Worm (Caenorhabditis elegans): Measurements from ENCODE around the gene pals-21.
A peak's percentile ranks its signal among the peaks of the same experiment; 100 is the strongest.

The pals-21 gene

ce11 chrIII:1418709-1419108 is 38.3 kb upstream of the pals-21 start (continued):
- peak; percentile 14 for TF ChIP-seq pqm-1 (tag; optimal IDR thresholded peaks at IDR 0.05)
- TF ChIP-seq aly-2 (tag; optimal IDR thresholded peaks at IDR 0.05) = no peak
- TF ChIP-seq vab-7 (GFP tag; IDR thresholded peaks at IDR 0.05) = peak; percentile 45; the same call in 1 of the 2 replicates
- TF ChIP-seq ctbp-1 (GFP tag; IDR thresholded peaks at IDR 0.05) = peak; percentile 68
- peak; percentile 72; the same call in 1 of the 2 replicates for TF ChIP-seq saeg-2 (GFP tag; IDR thresholded peaks at IDR 0.05)
- TF ChIP-seq ZK546.5 (tag; optimal IDR thresholded peaks at IDR 0.05) = peak; percentile 51 to 94
- TF ChIP-seq R02D3.7 (tag; optimal IDR thresholded peaks at IDR 0.05) = no peak
- peak; percentile 13 for TF ChIP-seq nhr-237 (tag; optimal IDR thresholded peaks at IDR 0.05)
- peak; percentile 34 for TF ChIP-seq fkh-10 (GFP tag; optimal IDR thresholded peaks at IDR 0.05)
- peak; percentile 74 for TF ChIP-seq nhr-25 (tag; optimal IDR thresholded peaks at IDR 0.05; ENCODE audit: borderline replicate concordance, insufficient read depth)
- peak; percentile 20; the same call in 1 of the 2 replicates for TF ChIP-seq lin-1 (GFP tag; IDR thresholded peaks at IDR 0.05)
- TF ChIP-seq lin-13 (GFP tag; optimal IDR thresholded peaks at IDR 0.05) = peak; percentile 78
- peak; percentile 82 for TF ChIP-seq mxl-3 (GFP tag; optimal IDR thresholded peaks at IDR 0.05)
- no peak for TF ChIP-seq fos-1 (tag; optimal IDR thresholded peaks at IDR 0.05)
- 0 out of 2 replicates have a peak, but pooled peaks have one; percentile 64 for TF ChIP-seq dmd-9 (GFP tag; IDR thresholded peaks at IDR 0.05)
- no peak for TF ChIP-seq lin-39 (tag; optimal IDR thresholded peaks at IDR 0.05)
- TF ChIP-seq daf-16 (GFP tag; optimal IDR thresholded peaks at IDR 0.05) = peak; percentile 38 to 51
- TF ChIP-seq daf-16 (tag; optimal IDR thresholded peaks at IDR 0.05) = peak; percentile 48
- peak; percentile 84 for TF ChIP-seq T26A8.4 (GFP tag; IDR thresholded peaks at IDR 0.05)
- no peak for TF ChIP-seq tag-97 (GFP tag; IDR thresholded peaks at IDR 0.05)
- no peak for TF ChIP-seq attf-4 (tag; optimal IDR thresholded peaks at IDR 0.05)
- peak; percentile 58 for TF ChIP-seq unc-130 (GFP tag; optimal IDR thresholded peaks at IDR 0.05)
- no peak for TF ChIP-seq daf-19 (GFP tag; conservative IDR thresholded peaks at IDR 0.05)
- peak; percentile 87 for TF ChIP-seq nhr-42 (GFP tag; IDR thresholded peaks at IDR 0.05)
- 0 out of 4 replicates have a peak, but pooled peaks of 1 of the 2 experiments have one; percentile 34 for TF ChIP-seq madf-5 (GFP tag; IDR thresholded peaks at IDR 0.05)

- TF ChIP-seq aly-2 (tag; optimal IDR thresholded peaks at IDR 0.05) (no peak), Y5F2A.4 (GFP tag; optimal IDR thresholded peaks at IDR 0.05) (no peak), F37D6.2 (tag; optimal IDR thresholded peaks at IDR 0.05) (no peak), aha-1 (tag) (peak; percentile 87), daf-8 (GFP tag; IDR thresholded peaks at IDR 0.05) (no peak)
These were observed 36.7 kb upstream of the pals-21 start, which contains the start of gene elc-1 for ce11 chrIII:1417090-1417489. elc-1 (minus strand) TSS chrIII:1417190.

- TF ChIP-seq ceh-44 (GFP tag; IDR thresholded peaks at IDR 0.05) = no peak
- TF ChIP-seq aha-1 (tag) = no peak
- TF ChIP-seq lin-38 (GFP tag; IDR thresholded peaks at IDR 0.05) = peak; percentile 61
These were observed 36.1 kb upstream of the pals-21 start for ce11 chrIII:1416571-1416970.

- TF ChIP-seq ama-1 (optimal IDR thresholded peaks at IDR 0.05) (peak; percentile 13), hlh-30 (tag; optimal IDR thresholded peaks at IDR 0.05; ENCODE audit: insufficient read depth) (no peak), daf-12 (tag; optimal IDR thresholded peaks at IDR 0.05) (no peak), sdz-12 (GFP tag; optimal IDR thresholded peaks at IDR 0.05) (no peak), daf-16 (GFP tag; optimal IDR thresholded peaks at IDR 0.05) (no peak), daf-16 (tag; optimal IDR thresholded peaks at IDR 0.05) (peak; percentile 18), fos-1 (tag; optimal IDR thresholded peaks at IDR 0.05) (no peak), ctbp-1 (GFP tag; IDR thresholded peaks at IDR 0.05) (no peak), nhr-28 (tag; optimal IDR thresholded peaks at IDR 0.05) (peak; percentile 20), dmd-6 (GFP tag; IDR thresholded peaks at IDR 0.05) (no peak), T20F7.1 (GFP tag; optimal IDR thresholded peaks at IDR 0.05) (peak; percentile 14), F44E2.7 (GFP tag; IDR thresholded peaks at IDR 0.05) (no peak), mxl-2 (GFP tag; conservative IDR thresholded peaks at IDR 0.05) (no peak), pqm-1 (tag; optimal IDR thresholded peaks at IDR 0.05) (peak; percentile 66), F26F4.8 (GFP tag; conservative IDR thresholded peaks at IDR 0.05) (no peak), lin-13 (GFP tag; optimal IDR thresholded peaks at IDR 0.05) (no peak), mdt-29 (GFP tag; IDR thresholded peaks at IDR 0.05) (no peak), ceh-44 (GFP tag; IDR thresholded peaks at IDR 0.05) (no peak)
These were observed 33.6 kb upstream of the pals-21 start, which contains the start of gene Y82E9BR.14 for ce11 chrIII:1413890-1414613. Y82E9BR.14 (minus strand) TSS chrIII:1414116.

Data from whole organism, L4 larva.